Worm (Caenorhabditis elegans) whole organism, midembryonic: ENCODE measurements around the gene tag-335.
"Not testable (repeated sequence)": the region's sequence is repeated elsewhere in the genome, so short reads cannot be mapped to it uniquely, and the experiment has no call there.

Source experiments
- T22C8.4 ChIP-seq: fragments of 200-800 bp; sonication (Bioruptor generic); IDR thresholded peaks from 2 replicates; pipeline ENCODE4 v1.3.6; 2022; ENCODE audit warnings: missing genetic modification characterization, missing compliant biosample characterization
- cog-1 ChIP-seq: sonication (generic microtip); optimal IDR thresholded peaks from 2 replicates; lab custom pipeline; 2016; ENCODE audit warnings: missing genetic modification characterization, missing compliant biosample characterization
- flt-1 ChIP-seq: fragments of 200-800 bp; sonication (Bioruptor generic); IDR thresholded peaks from 2 replicates; pipeline ENCODE4 v1.3.6; 2022; ENCODE audit warnings: missing genetic modification characterization, missing compliant biosample characterization
- klf-2 ChIP-seq: fragments of 200-800 bp; sonication (Bioruptor generic); conservative IDR thresholded peaks from 2 replicates; pipeline ENCODE4 v1.3.6; 2022; ENCODE audit warnings: missing genetic modification reagents, missing genetic modification characterization, missing compliant biosample characterization
- med-1 ChIP-seq: sonication (generic microtip); optimal IDR thresholded peaks from 2 replicates; lab custom pipeline; 2017; ENCODE audit warnings: missing genetic modification characterization, mild to moderate bottlenecking, missing compliant biosample characterization, antibody characterized with exemption, missing genetic modification reagents; ENCODE audit not compliant: insufficient read depth
- ref-1 ChIP-seq: fragments of 200-800 bp; sonication (Bioruptor generic); conservative IDR thresholded peaks from 2 replicates; pipeline ENCODE4 v1.3.6; 2022; ENCODE audit warnings: missing genetic modification reagents, missing genetic modification characterization, missing compliant biosample characterization
- tab-1 ChIP-seq: fragments of 200-800 bp; sonication (Bioruptor generic); IDR thresholded peaks from 2 replicates; pipeline ENCODE4 v1.3.6; 2022; ENCODE audit warnings: missing genetic modification characterization, missing compliant biosample characterization
- ztf-23 ChIP-seq: fragments of 200-800 bp; sonication (Bioruptor generic); IDR thresholded peaks from 2 replicates; pipeline ENCODE4 v1.3.6; 2022; ENCODE audit warnings: missing genetic modification reagents, missing genetic modification characterization, missing compliant biosample characterization
- ztf-29 ChIP-seq: fragments of 200-800 bp; sonication (Bioruptor generic); IDR thresholded peaks from 2 replicates; pipeline ENCODE4 v1.3.6; 2022; ENCODE audit warnings: missing genetic modification reagents, missing genetic modification characterization, missing compliant biosample characterization

tag-335 gene

ce11 chrIV:12278507-12278906 is at the start of gene tag-335, which contains the start of gene vkmt-1:
Gene tag-335 (minus strand): TSS chrIV:12278594.
Gene vkmt-1 (plus strand): TSS chrIV:12278725.
- TF ChIP-seq T22C8.4 (GFP tag; lab: Robert Waterston, UW) (no peak), cog-1 (no peak), med-1 (GFP tag; lab: Kevin White, UChicago) (no peak), flt-1 (GFP tag; lab: Robert Waterston, UW) (no peak), tab-1 (no peak), ref-1 (GFP tag; lab: Robert Waterston, UW) (no peak), ztf-23 (no peak), klf-2 (GFP tag; lab: Robert Waterston, UW) (no peak)

- not testable (repeated sequence) for TF ChIP-seq ztf-29 (GFP tag; lab: Robert Waterston, UW); tab-1; klf-2 (GFP tag; lab: Robert Waterston, UW)
Observed at ce11 chrIV:12326932-12327331, 48.5 kb upstream of the tag-335 start, which contains the start of gene F19B6.3. Gene F19B6.3 (plus strand): TSS chrIV:12327232.

DNA sequence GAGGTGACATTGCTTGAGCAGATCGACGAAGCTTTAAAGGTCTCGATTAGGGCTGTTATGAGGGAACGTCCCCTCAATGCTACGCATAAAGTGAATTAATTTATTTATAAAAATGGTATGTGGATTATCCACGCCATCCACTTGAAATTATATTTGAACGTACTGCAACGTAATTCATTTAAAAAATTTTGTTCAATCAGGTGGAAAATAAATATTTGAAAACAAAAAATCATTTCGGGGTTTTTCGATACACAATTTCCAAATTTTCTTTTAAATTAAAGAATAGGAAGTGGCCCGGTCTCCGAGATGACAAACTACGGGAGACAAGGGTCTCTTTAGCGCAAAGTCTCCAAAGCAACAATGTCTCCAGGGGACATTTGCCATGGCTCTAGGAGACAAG is 33.2 kb upstream of the tag-335 start, which contains the start of gene oac-58:
TSS of gene oac-58 (minus strand) at position 101 of the 400 bp plus-strand sequence.
- TF ChIP-seq cog-1: no peak
- TF ChIP-seq ztf-23: no peak
- TF ChIP-seq T22C8.4 (GFP tag; lab: Robert Waterston, UW): no peak
- TF ChIP-seq klf-2 (GFP tag; lab: Robert Waterston, UW): no peak
- TF ChIP-seq ztf-29 (GFP tag; lab: Robert Waterston, UW): no peak
- TF ChIP-seq tab-1: no peak
- TF ChIP-seq med-1 (GFP tag; lab: Kevin White, UChicago): no peak
- no peak for TF ChIP-seq flt-1 (GFP tag; lab: Robert Waterston, UW)
- no peak for TF ChIP-seq ref-1 (GFP tag; lab: Robert Waterston, UW)

- TF ChIP-seq med-1 (GFP tag; lab: Kevin White, UChicago) (no peak), ref-1 (GFP tag; lab: Robert Waterston, UW) (no peak), klf-2 (GFP tag; lab: Robert Waterston, UW) (no peak), ztf-23 (no peak), T22C8.4 (GFP tag; lab: Robert Waterston, UW) (no peak), cog-1 (no peak), ztf-29 (GFP tag; lab: Robert Waterston, UW) (no peak), tab-1 (no peak)
Observed at ce11 chrIV:12307720-12308119, 29.3 kb upstream of the tag-335 start, which contains the start of gene oac-57. Gene oac-57 (minus strand): TSS chrIV:12307820.

ce11 chrIV:12305956-12306355 is 27.6 kb upstream of the tag-335 start:
- TF ChIP-seq ztf-29 (GFP tag; lab: Robert Waterston, UW) (no peak), flt-1 (GFP tag; lab: Robert Waterston, UW) (no peak), med-1 (GFP tag; lab: Kevin White, UChicago) (no peak), klf-2 (GFP tag; lab: Robert Waterston, UW) (no peak)

- TF ChIP-seq ztf-23 (no peak), ztf-29 (GFP tag; lab: Robert Waterston, UW) (no peak), flt-1 (GFP tag; lab: Robert Waterston, UW) (no peak), cog-1 (no peak), klf-2 (GFP tag; lab: Robert Waterston, UW) (no peak), T22C8.4 (GFP tag; lab: Robert Waterston, UW) (no peak), tab-1 (no peak), ref-1 (GFP tag; lab: Robert Waterston, UW) (no peak), med-1 (GFP tag; lab: Kevin White, UChicago) (no peak)
Observed at ce11 chrIV:12304750-12305149, 26.4 kb upstream of the tag-335 start.

DNA sequence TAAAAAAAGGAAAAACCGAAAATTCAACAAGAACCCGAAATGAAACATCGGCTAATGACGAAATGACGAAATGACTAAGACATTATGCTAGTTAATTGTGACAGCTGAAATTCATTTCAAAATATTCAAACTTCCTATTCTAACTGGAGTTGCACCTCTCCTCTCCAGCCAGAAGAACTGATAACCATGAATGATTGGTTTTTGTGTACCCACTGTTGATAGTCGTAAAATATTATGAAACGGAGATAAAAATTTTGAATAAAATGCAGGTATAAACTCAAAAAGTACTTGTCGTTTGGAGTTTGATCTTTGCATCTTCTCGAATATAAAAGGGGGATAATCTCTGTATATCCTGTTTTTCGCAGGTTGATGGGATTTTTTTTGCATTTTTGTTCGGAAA is 24.5 kb upstream of the tag-335 start:
- TF ChIP-seq ref-1 (GFP tag; lab: Robert Waterston, UW): no peak
- no peak for TF ChIP-seq ztf-29 (GFP tag; lab: Robert Waterston, UW)
- TF ChIP-seq T22C8.4 (GFP tag; lab: Robert Waterston, UW): no peak
- TF ChIP-seq cog-1: no peak
- no peak for TF ChIP-seq med-1 (GFP tag; lab: Kevin White, UChicago)

DNA sequence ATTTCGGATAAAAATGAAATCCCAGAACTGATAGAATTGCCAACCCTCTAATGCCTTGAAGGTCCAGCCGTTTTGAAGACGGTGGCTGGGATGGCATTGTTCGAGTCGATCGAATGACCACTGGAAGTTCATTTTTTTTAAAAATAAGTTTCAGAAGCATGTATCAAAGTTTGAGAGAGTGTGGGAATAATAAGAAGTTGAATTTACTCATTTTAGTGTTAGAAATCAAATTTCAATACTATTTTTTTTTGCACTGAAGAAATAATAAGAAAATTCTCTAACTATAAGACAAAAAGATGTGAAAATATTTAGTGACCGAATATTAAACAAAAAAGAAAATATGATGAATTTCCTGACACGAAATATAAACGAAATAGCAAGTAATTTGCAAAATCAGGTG is 22.8 kb upstream of the tag-335 start, which contains the start of gene oac-59:
TSS of gene oac-59 (minus strand) at position 101 of the 400 bp plus-strand sequence.
- TF ChIP-seq tab-1 (no peak), flt-1 (GFP tag; lab: Robert Waterston, UW) (no peak)

DNA sequence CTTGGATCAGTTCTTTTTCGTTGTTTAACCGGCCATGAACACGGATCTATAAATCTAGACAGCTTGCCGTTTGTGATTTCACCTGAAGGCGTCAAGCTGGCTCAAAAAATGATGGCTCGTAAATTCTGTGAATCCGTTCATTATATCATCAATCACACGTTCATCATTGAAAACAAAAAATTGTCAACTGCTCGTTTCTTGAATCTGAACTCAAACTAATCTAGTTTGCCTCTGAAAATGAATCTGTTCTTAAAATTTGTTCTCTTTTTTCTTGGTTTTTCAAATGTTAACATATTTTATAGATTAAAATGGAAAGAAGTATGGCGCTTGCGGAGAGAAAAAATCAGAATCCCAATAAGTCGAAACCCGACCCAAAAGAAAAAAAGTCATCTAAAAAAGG is 12.3 kb upstream of the tag-335 start, which contains the start of gene C42C1.8:
TSS of gene C42C1.8 (plus strand) at position 301 of the 400 bp plus-strand sequence.
- TF ChIP-seq T22C8.4 (GFP tag; lab: Robert Waterston, UW) (no peak), cog-1 (no peak), ztf-29 (GFP tag; lab: Robert Waterston, UW) (no peak), ref-1 (GFP tag; lab: Robert Waterston, UW) (no peak), klf-2 (GFP tag; lab: Robert Waterston, UW) (no peak), tab-1 (no peak), ztf-23 (no peak), med-1 (GFP tag; lab: Kevin White, UChicago) (no peak), flt-1 (GFP tag; lab: Robert Waterston, UW) (no peak)

ce11 chrIV:12289149-12289548 is 10.8 kb upstream of the tag-335 start, which contains the start of gene C42C1.9:
Gene C42C1.9 (plus strand): TSS chrIV:12289449.
- no peak for TF ChIP-seq cog-1
- TF ChIP-seq T22C8.4 (GFP tag; lab: Robert Waterston, UW): no peak
- TF ChIP-seq ztf-23: no peak
- no peak for TF ChIP-seq klf-2 (GFP tag; lab: Robert Waterston, UW)
- no peak for TF ChIP-seq tab-1
